Worm (Caenorhabditis elegans) whole organism, late embryonic: ENCODE data around the gene F26F12.3.

ENCODE experiments used
- C38D4.7 ChIP-seq: fragments of 200-800 bp; sonication (Bioruptor generic); optimal IDR thresholded peaks from 2 replicates; lab custom pipeline; 2018; ENCODE audit warnings: mild to moderate bottlenecking, missing genetic modification characterization, moderate library complexity, missing compliant biosample characterization
- F13H6.1 ChIP-seq: sonication (generic microtip); optimal IDR thresholded peaks from 2 replicates; lab custom pipeline; 2016; ENCODE audit warnings: missing genetic modification characterization, missing compliant biosample characterization
- K02D7.2 ChIP-seq: sonication (generic microtip); optimal IDR thresholded peaks from 2 replicates; lab custom pipeline; 2017; ENCODE audit warnings: mild to moderate bottlenecking, missing genetic modification characterization, missing compliant biosample characterization
- T23F11.4 ChIP-seq: fragments of 200-800 bp; sonication (Bioruptor generic); optimal IDR thresholded peaks from 2 replicates; lab custom pipeline; 2018; ENCODE audit warnings: mild to moderate bottlenecking, missing genetic modification characterization, missing compliant biosample characterization
- ahr-1 ChIP-seq: sonication (generic microtip); optimal IDR thresholded peaks from 2 replicates; lab custom pipeline; 2016; ENCODE audit warnings: missing genetic modification characterization, missing compliant biosample characterization
- ama-1 ChIP-seq: fragments of 150-350 bp; optimal IDR thresholded peaks from 2 replicates; lab custom pipeline; 2014
- ceh-19 ChIP-seq: fragments of 200-800 bp; sonication (Bioruptor generic); optimal IDR thresholded peaks from 2 replicates; lab custom pipeline; 2018; ENCODE audit warnings: mild to moderate bottlenecking, missing genetic modification characterization, missing compliant biosample characterization
- ceh-45 ChIP-seq: fragments of 200-800 bp; sonication (Bioruptor generic); IDR thresholded peaks from 2 replicates; pipeline ENCODE4 v1.3.6; 2022; ENCODE audit warnings: missing genetic modification reagents, missing genetic modification characterization, missing compliant biosample characterization
- ceh-9 ChIP-seq: sonication (generic microtip); optimal IDR thresholded peaks from 2 replicates; lab custom pipeline; 2016; ENCODE audit warnings: mild to moderate bottlenecking, missing genetic modification characterization, inconsistent platforms, missing compliant biosample characterization
- che-1 ChIP-seq: sonication (generic microtip); optimal IDR thresholded peaks from 2 replicates; lab custom pipeline; 2016; ENCODE audit warnings: mild to moderate bottlenecking, missing genetic modification characterization, missing compliant biosample characterization
- dmd-4 ChIP-seq: sonication (generic microtip); optimal IDR thresholded peaks from 2 replicates; lab custom pipeline; 2016; ENCODE audit warnings: borderline replicate concordance, missing genetic modification characterization, missing compliant biosample characterization
- elt-2 ChIP-seq: sonication (generic microtip); optimal IDR thresholded peaks from 2 replicates; lab custom pipeline; 2016; ENCODE audit warnings: missing genetic modification reagents, missing genetic modification characterization, missing compliant biosample characterization
- elt-4 ChIP-seq: sonication (generic microtip); optimal IDR thresholded peaks from 2 replicates; lab custom pipeline; 2016; ENCODE audit warnings: missing genetic modification characterization, missing compliant biosample characterization
- ets-4 ChIP-seq: sonication (generic microtip); optimal IDR thresholded peaks from 2 replicates; lab custom pipeline; 2016; ENCODE audit warnings: missing genetic modification characterization, missing compliant biosample characterization
- eyg-1 ChIP-seq: sonication (generic microtip); optimal IDR thresholded peaks from 2 replicates; lab custom pipeline; 2016; ENCODE audit warnings: missing genotype, missing genetic modification characterization, missing compliant biosample characterization
- fax-1 ChIP-seq: sonication (generic microtip); optimal IDR thresholded peaks from 2 replicates; lab custom pipeline; 2016; ENCODE audit warnings: missing genotype, missing genetic modification characterization, missing compliant biosample characterization
- fkh-6 ChIP-seq: sonication (generic microtip); optimal IDR thresholded peaks from 2 replicates; lab custom pipeline; 2016; ENCODE audit warnings: missing genetic modification characterization, missing compliant biosample characterization
- hlh-13 ChIP-seq: fragments of 200-800 bp; sonication (Bioruptor generic); optimal IDR thresholded peaks from 2 replicates; lab custom pipeline; 2018; ENCODE audit warnings: mild to moderate bottlenecking, missing genetic modification characterization, missing compliant biosample characterization
- hlh-30 ChIP-seq: sonication (generic microtip); optimal IDR thresholded peaks from 2 replicates; lab custom pipeline; 2017; ENCODE audit warnings: antibody characterized with exemption, missing genetic modification characterization, missing compliant biosample characterization; ENCODE audit not compliant: insufficient read depth
- hlh-8 ChIP-seq: sonication (generic microtip); optimal IDR thresholded peaks from 2 replicates; lab custom pipeline; 2016; ENCODE audit warnings: missing genotype, missing genetic modification characterization, missing compliant biosample characterization
- mec-3 ChIP-seq: sonication (generic microtip); optimal IDR thresholded peaks from 2 replicates; lab custom pipeline; 2016; ENCODE audit warnings: borderline replicate concordance, missing genetic modification characterization, missing compliant biosample characterization
- nfya-1 ChIP-seq: sonication (generic microtip); optimal IDR thresholded peaks from 2 replicates; lab custom pipeline; 2017; ENCODE audit warnings: missing genetic modification characterization, mild to moderate bottlenecking, missing compliant biosample characterization, antibody characterized with exemption, moderate library complexity
- npax-4 ChIP-seq: sonication (generic microtip); optimal IDR thresholded peaks from 2 replicates; lab custom pipeline; 2016; ENCODE audit warnings: missing genetic modification characterization, missing compliant biosample characterization
- pat-9 ChIP-seq: fragments of 200-800 bp; sonication (Bioruptor generic); optimal IDR thresholded peaks from 2 replicates; lab custom pipeline; 2018; ENCODE audit warnings: mild to moderate bottlenecking, missing genetic modification characterization, moderate library complexity, missing compliant biosample characterization
- sdc-2 ChIP-seq: sonication (generic microtip); optimal IDR thresholded peaks from 2 replicates; lab custom pipeline; 2016; ENCODE audit warnings: missing genotype, missing genetic modification characterization, missing compliant biosample characterization
- sox-2 ChIP-seq: fragments of 200-800 bp; sonication (Bioruptor generic); IDR thresholded peaks from 2 replicates; pipeline ENCODE4 v1.3.6; 2022; ENCODE audit warnings: missing genetic modification reagents, missing genetic modification characterization, missing compliant biosample characterization
- tbx-2 ChIP-seq: sonication (generic microtip); optimal IDR thresholded peaks from 2 replicates; lab custom pipeline; 2016; ENCODE audit warnings: missing genetic modification characterization, missing compliant biosample characterization
- tbx-7 ChIP-seq: sonication (generic microtip); optimal IDR thresholded peaks from 2 replicates; lab custom pipeline; 2016; ENCODE audit warnings: missing genotype, missing genetic modification characterization, missing compliant biosample characterization
- unc-3 ChIP-seq, 2 experiments: fragments of 200-800 bp in 1 of 2; sonication (Bioruptor generic) in 1 of 2; sonication (generic microtip) in 1 of 2; conservative IDR thresholded peaks in 1 of 2; optimal IDR thresholded peaks in 1 of 2; 2 replicates each; pipeline versions ENCODE4 v1.3.6 to Lab custom; 2016 to 2022; ENCODE audit warnings: missing compliant biosample characterization in 2 of 2, missing genetic modification characterization in 2 of 2, missing genetic modification reagents in 1 of 2
- unc-42 ChIP-seq: sonication (generic microtip); optimal IDR thresholded peaks from 2 replicates; lab custom pipeline; 2016; ENCODE audit warnings: missing genotype, missing genetic modification characterization, missing compliant biosample characterization
- ztf-16 ChIP-seq: sonication (generic microtip); optimal IDR thresholded peaks from 2 replicates; lab custom pipeline; 2017; ENCODE audit warnings: missing genetic modification characterization, missing compliant biosample characterization

The F26F12.3 gene

ce11 chrV:5862479-5863188 is 17.1 kb upstream of the F26F12.3 start, which contains the start of gene F26F12.8:
Gene F26F12.8, minus strand, starts transcription at chrV:5862529.
- no peak for TF ChIP-seq unc-3 (GFP tag; conservative IDR thresholded peaks at IDR 0.05; lab: Robert Waterston, UW)
- no peak for TF ChIP-seq unc-3 (tag; optimal IDR thresholded peaks at IDR 0.05; lab: Kevin White, UChicago)
- TF ChIP-seq dmd-4 (tag; lab: Kevin White, UChicago) = no peak
- no peak for TF ChIP-seq hlh-30 (tag; lab: Kevin White, UChicago)
- no peak for TF ChIP-seq ceh-45 (GFP tag; lab: Robert Waterston, UW)
- no peak for TF ChIP-seq unc-42 (tag; lab: Kevin White, UChicago)
- no peak for TF ChIP-seq ztf-16 (tag; lab: Kevin White, UChicago)
- TF ChIP-seq F13H6.1 (tag; lab: Kevin White, UChicago) = no peak
- TF ChIP-seq tbx-2 = no peak
- no peak for TF ChIP-seq ahr-1 (tag; lab: Kevin White, UChicago)
- TF ChIP-seq hlh-8 (tag; lab: Kevin White, UChicago) = no peak

ce11 chrV:5852084-5852483 is 6.6 kb upstream of the F26F12.3 start:
- TF ChIP-seq C38D4.7 (GFP tag; lab: Kevin White, UChicago) (no peak), unc-3 (GFP tag; conservative IDR thresholded peaks at IDR 0.05; lab: Robert Waterston, UW) (no peak), unc-3 (tag; optimal IDR thresholded peaks at IDR 0.05; lab: Kevin White, UChicago) (no peak), unc-42 (tag; lab: Kevin White, UChicago) (peak; percentile 68)

ce11 chrV:5851631-5852030 is 6.1 kb upstream of the F26F12.3 start:
- peak; percentile 26; the same call in 1 of the 2 replicates for TF ChIP-seq sox-2 (GFP tag; lab: Robert Waterston, UW)
- no peak for TF ChIP-seq tbx-7 (tag; lab: Kevin White, UChicago)

- no peak for TF ChIP-seq tbx-2
- TF ChIP-seq hlh-13 (GFP tag; lab: Kevin White, UChicago) = no peak
- TF ChIP-seq ceh-19 (GFP tag; lab: Kevin White, UChicago) = no peak
- TF ChIP-seq ceh-9 (tag; lab: Kevin White, UChicago) = no peak
- no peak for TF ChIP-seq elt-2 (tag; lab: Kevin White, UChicago)
Measured at ce11 chrV:5850671-5851070, 5.2 kb upstream of the F26F12.3 start.

- no peak for TF ChIP-seq ets-4
- TF ChIP-seq fax-1 (tag; lab: Kevin White, UChicago) = no peak
- TF ChIP-seq sox-2 (GFP tag; lab: Robert Waterston, UW) = no peak
- TF ChIP-seq eyg-1 = no peak
- no peak for TF ChIP-seq tbx-7 (tag; lab: Kevin White, UChicago)
- TF ChIP-seq K02D7.2 (tag; lab: Kevin White, UChicago) = no peak
- no peak for TF ChIP-seq mec-3
- TF ChIP-seq sdc-2 (tag; lab: Kevin White, UChicago) = no peak
- TF ChIP-seq elt-4 (tag; lab: Kevin White, UChicago) = no peak
- TF ChIP-seq T23F11.4 (GFP tag; lab: Kevin White, UChicago) = no peak
- TF ChIP-seq pat-9 = no peak
- TF ChIP-seq npax-4 (tag; lab: Kevin White, UChicago) = no peak
- TF ChIP-seq ama-1 (lab: Kevin White, UChicago) = no peak
- TF ChIP-seq che-1 = no peak
- no peak for TF ChIP-seq hlh-13 (GFP tag; lab: Kevin White, UChicago)
- no peak for TF ChIP-seq nfya-1 (tag; lab: Kevin White, UChicago)
- TF ChIP-seq fkh-6 (tag; lab: Kevin White, UChicago) = no peak
Measured at ce11 chrV:5848015-5848609, 2.6 kb upstream of the F26F12.3 start.
